Fruit fly (Drosophila melanogaster) Kc167 (cell line): ENCODE results near the gene Kmn1.

Experiments
- Sin3A ChIP-seq: fragments of >200 bp; optimal IDR thresholded peaks from 2 replicates; lab custom pipeline; 2018; ENCODE audit warnings: missing external identifiers
- psq ChIP-seq: fragments of >200 bp; optimal IDR thresholded peaks from 2 replicates; lab custom pipeline; 2017; ENCODE audit warnings: missing external identifiers

DNA sequence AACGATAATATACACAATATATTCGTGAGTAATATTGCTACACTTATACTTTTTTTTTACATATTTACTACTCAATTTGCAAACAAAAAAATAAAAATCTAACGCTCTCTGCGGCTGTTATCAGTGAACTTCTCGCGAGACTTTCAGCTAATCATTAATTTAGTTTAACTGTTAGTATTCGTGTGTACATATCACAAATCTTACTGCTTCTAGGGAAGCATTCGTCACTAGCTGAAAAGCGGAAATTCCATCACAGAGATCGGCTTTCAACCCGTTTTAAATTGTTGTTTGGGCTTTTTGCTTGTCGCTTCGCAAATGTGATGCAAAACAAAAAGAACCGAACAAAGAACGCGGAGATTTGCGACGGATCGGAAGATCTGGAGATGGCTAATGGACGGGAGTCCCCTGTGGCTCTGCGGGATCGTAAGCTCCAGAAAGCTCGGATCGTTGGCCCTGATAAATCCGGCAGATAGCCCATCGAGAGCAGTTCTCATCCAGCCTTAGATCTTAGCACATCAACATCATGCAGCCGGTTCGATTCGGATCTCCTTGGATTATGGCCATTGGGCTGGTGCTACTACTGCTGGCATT, 10.7 kb downstream of the Kmn1 start, which contains the start of gene PGRP-SA:
- TF ChIP-seq psq (lab: Kevin White, UChicago) (no peak), Sin3A (lab: Kevin White, UChicago) (no peak)
